Worm (Caenorhabditis elegans) whole organism, L3 larva: ENCODE data around the gene tkt-1.

Source experiments
- R02D3.7 ChIP-seq: fragments of 150-350 bp; optimal IDR thresholded peaks from 2 replicates; lab custom pipeline; 2014; ENCODE audit warnings: missing biosample characterization, missing genetic modification characterization
- ZK546.5 ChIP-seq: sonication (generic microtip); optimal IDR thresholded peaks from 2 replicates; lab custom pipeline; 2017; ENCODE audit warnings: missing biosample characterization, missing genetic modification characterization
- aly-2 ChIP-seq: fragments of 150-350 bp; optimal IDR thresholded peaks from 2 replicates; lab custom pipeline; 2014; ENCODE audit warnings: missing biosample characterization, missing genetic modification characterization
- ama-1 ChIP-seq: fragments of 150-350 bp; optimal IDR thresholded peaks from 2 replicates; lab custom pipeline; 2018
- ceh-28 ChIP-seq: fragments of 150-350 bp; optimal IDR thresholded peaks from 2 replicates; lab custom pipeline; 2014; ENCODE audit warnings: missing biosample characterization, missing genetic modification reagents, missing genetic modification characterization
- ceh-82 ChIP-seq: fragments of 150-350 bp; optimal IDR thresholded peaks from 2 replicates; lab custom pipeline; 2014; ENCODE audit warnings: missing biosample characterization, missing genetic modification characterization
- daf-12 ChIP-seq: fragments of 150-350 bp; optimal IDR thresholded peaks from 2 replicates; lab custom pipeline; 2014; ENCODE audit warnings: missing biosample characterization, missing genetic modification reagents, missing genetic modification characterization
- egl-27 ChIP-seq: sonication (generic microtip); optimal IDR thresholded peaks from 4 replicates; lab custom pipeline; 2017; ENCODE audit warnings: missing biosample characterization, missing genetic modification reagents, missing genetic modification characterization
- egl-5 ChIP-seq: fragments of 150-350 bp; optimal IDR thresholded peaks from 2 replicates; lab custom pipeline; 2017; ENCODE audit warnings: missing biosample characterization, missing genetic modification reagents, missing genetic modification characterization, inconsistent platforms
- elt-3 ChIP-seq, 3 experiments: fragments of 150-350 bp in 1 of 3; sonication (generic microtip) in 2 of 3; optimal IDR thresholded peaks; 2 replicates in 2 of 3; 4 replicates in 1 of 3; lab custom pipeline; 2014 to 2017; ENCODE audit warnings: missing biosample characterization in 3 of 3, missing genetic modification characterization in 3 of 3
- eor-1 ChIP-seq, 2 experiments: fragments of 150-350 bp; optimal IDR thresholded peaks; 2 replicates each; lab custom pipeline; 2014 to 2018; ENCODE audit warnings: missing biosample characterization in 2 of 2, missing genetic modification characterization in 2 of 2
- fkh-10 ChIP-seq: sonication (generic microtip); optimal IDR thresholded peaks from 2 replicates; lab custom pipeline; 2017; ENCODE audit warnings: missing biosample characterization, missing genetic modification reagents, missing genetic modification characterization
- fkh-2 ChIP-seq: fragments of 150-350 bp; optimal IDR thresholded peaks from 2 replicates; lab custom pipeline; 2014; ENCODE audit warnings: missing biosample characterization, missing genetic modification reagents, missing genetic modification characterization
- fos-1 ChIP-seq: fragments of 150-350 bp; optimal IDR thresholded peaks from 2 replicates; lab custom pipeline; 2014; ENCODE audit warnings: missing biosample characterization, missing genetic modification characterization
- hmg-11 ChIP-seq: sonication (generic microtip); optimal IDR thresholded peaks from 2 replicates; lab custom pipeline; 2016; ENCODE audit warnings: missing genetic modification characterization, missing compliant biosample characterization
- jun-1 ChIP-seq: fragments of 150-350 bp; optimal IDR thresholded peaks from 2 replicates; lab custom pipeline; 2014; ENCODE audit warnings: missing biosample characterization, missing genetic modification reagents, missing genetic modification characterization
- lin-15B ChIP-seq: fragments of 150-350 bp; optimal IDR thresholded peaks from 2 replicates; lab custom pipeline; 2014; ENCODE audit warnings: missing biosample characterization, missing genetic modification characterization
- lsy-12 ChIP-seq: sonication (generic microtip); optimal IDR thresholded peaks from 2 replicates; lab custom pipeline; 2016; ENCODE audit warnings: mild to moderate bottlenecking, missing genetic modification characterization, missing compliant biosample characterization
- mdl-1 ChIP-seq: fragments of 150-350 bp; optimal IDR thresholded peaks from 2 replicates; lab custom pipeline; 2014; ENCODE audit warnings: missing biosample characterization, missing genetic modification characterization
- mml-1 ChIP-seq: fragments of 150-350 bp; sonication (generic microtip); optimal IDR thresholded peaks from 3 replicates; lab custom pipeline; 2014; ENCODE audit warnings: missing biosample characterization, missing genetic modification characterization
- nhr-12 ChIP-seq: fragments of 150-350 bp; optimal IDR thresholded peaks from 2 replicates; lab custom pipeline; 2014; ENCODE audit warnings: missing biosample characterization, missing genetic modification characterization
- nhr-23 ChIP-seq: fragments of 150-350 bp; optimal IDR thresholded peaks from 2 replicates; lab custom pipeline; 2014; ENCODE audit warnings: missing biosample characterization, missing genetic modification reagents, missing genetic modification characterization
- nhr-237 ChIP-seq: fragments of 150-350 bp; optimal IDR thresholded peaks from 2 replicates; lab custom pipeline; 2014; ENCODE audit warnings: missing biosample characterization, missing genetic modification characterization
- nhr-25 ChIP-seq: sonication (generic microtip); optimal IDR thresholded peaks from 2 replicates; lab custom pipeline; 2017; ENCODE audit warnings: missing biosample characterization, missing genetic modification characterization
- nhr-28 ChIP-seq: fragments of 150-350 bp; optimal IDR thresholded peaks from 2 replicates; lab custom pipeline; 2014; ENCODE audit warnings: missing biosample characterization, missing genetic modification characterization
- nhr-43 ChIP-seq: sonication (generic microtip); optimal IDR thresholded peaks from 2 replicates; lab custom pipeline; 2016; ENCODE audit warnings: mild to moderate bottlenecking, missing genetic modification characterization, missing compliant biosample characterization; ENCODE audit not compliant: poor library complexity, severe bottlenecking
- nhr-67 ChIP-seq: fragments of 150-350 bp; optimal IDR thresholded peaks from 2 replicates; lab custom pipeline; 2014; ENCODE audit warnings: missing biosample characterization, missing genetic modification characterization
- nhr-76 ChIP-seq: fragments of 150-350 bp; sonication (generic microtip); optimal IDR thresholded peaks from 5 replicates; lab custom pipeline; 2014; ENCODE audit warnings: missing biosample characterization, missing genetic modification characterization
- nhr-77 ChIP-seq: fragments of 150-350 bp; optimal IDR thresholded peaks from 2 replicates; lab custom pipeline; 2014; ENCODE audit warnings: missing biosample characterization, missing genetic modification characterization
- pha-4 ChIP-seq: fragments of 150-350 bp; optimal IDR thresholded peaks from 2 replicates; lab custom pipeline; 2014; ENCODE audit warnings: missing biosample characterization, missing genetic modification reagents, missing genetic modification characterization
- pqm-1 ChIP-seq: fragments of 150-350 bp; optimal IDR thresholded peaks from 2 replicates; lab custom pipeline; 2017; ENCODE audit warnings: missing biosample characterization, missing genetic modification characterization, inconsistent platforms
- skn-1 ChIP-seq: fragments of 150-350 bp; optimal IDR thresholded peaks from 2 replicates; lab custom pipeline; 2014; ENCODE audit warnings: missing biosample characterization, missing genetic modification characterization
- snpc-4 ChIP-seq: fragments of 150-350 bp; optimal IDR thresholded peaks from 2 replicates; lab custom pipeline; 2014; ENCODE audit warnings: missing biosample characterization, missing genetic modification characterization
- tbx-2 ChIP-seq: sonication (generic microtip); optimal IDR thresholded peaks from 2 replicates; lab custom pipeline; 2016; ENCODE audit warnings: mild to moderate bottlenecking, missing genetic modification characterization, missing compliant biosample characterization
- unc-39 ChIP-seq: sonication (generic microtip); optimal IDR thresholded peaks from 4 replicates; lab custom pipeline; 2017; ENCODE audit warnings: missing biosample characterization, missing genetic modification characterization
- unc-62 ChIP-seq: fragments of 150-350 bp; sonication (generic microtip); optimal IDR thresholded peaks from 4 replicates; lab custom pipeline; 2014; ENCODE audit warnings: missing biosample characterization, missing genetic modification reagents, missing genetic modification characterization
- zag-1 ChIP-seq: fragments of 150-350 bp; optimal IDR thresholded peaks from 2 replicates; lab custom pipeline; 2014; ENCODE audit warnings: missing biosample characterization, missing genetic modification characterization
- ztf-11 ChIP-seq: fragments of 150-350 bp; optimal IDR thresholded peaks from 2 replicates; lab custom pipeline; 2014; ENCODE audit warnings: missing biosample characterization, missing genetic modification characterization

Gene tkt-1

ce11 chrIV:10285328-10285727 is 41.9 kb downstream of the tkt-1 start:
- no peak for TF ChIP-seq egl-5 (tag; lab: Kevin White, UChicago)

- no peak for TF ChIP-seq daf-12 (tag; lab: Kevin White, UChicago)
- TF ChIP-seq nhr-23 (tag; lab: Kevin White, UChicago) = no peak
- TF ChIP-seq mdl-1 (tag; lab: Kevin White, UChicago) = no peak
- TF ChIP-seq hmg-11 (tag; lab: Kevin White, UChicago) = no peak
- no peak for TF ChIP-seq snpc-4 (tag; lab: Kevin White, UChicago)
- no peak for TF ChIP-seq nhr-67 (tag; lab: Kevin White, UChicago)
- no peak for TF ChIP-seq nhr-25 (tag; lab: Kevin White, UChicago)
- no peak for TF ChIP-seq ceh-82 (tag; lab: Kevin White, UChicago)
- no peak for TF ChIP-seq ceh-28 (tag; lab: Kevin White, UChicago)
- no peak for TF ChIP-seq unc-39 (tag; lab: Kevin White, UChicago)
Measured at ce11 chrIV:10286655-10287054, 43.2 kb downstream of the tkt-1 start, which contains the start of gene ebax-1. Gene ebax-1, plus strand, starts transcription at chrIV:10286955.

- TF ChIP-seq pqm-1 (tag; lab: Kevin White, UChicago) (no peak), mml-1 (tag; lab: Kevin White, UChicago) (no peak), fkh-2 (tag; lab: Kevin White, UChicago) (no peak), jun-1 (tag; lab: Kevin White, UChicago) (no peak), nhr-43 (no peak), ztf-11 (tag; lab: Kevin White, UChicago) (no peak), nhr-237 (tag; lab: Kevin White, UChicago) (no peak), nhr-76 (tag; lab: Kevin White, UChicago) (no peak), tbx-2 (tag; lab: Kevin White, UChicago) (no peak), nhr-12 (tag; lab: Kevin White, UChicago) (no peak), fkh-10 (GFP tag; lab: Kevin White, UChicago) (no peak), skn-1 (tag; lab: Kevin White, UChicago) (no peak), nhr-67 (tag; lab: Kevin White, UChicago) (no peak), aly-2 (tag; lab: Kevin White, UChicago) (no peak), zag-1 (tag; lab: Kevin White, UChicago) (no peak), daf-12 (tag; lab: Kevin White, UChicago) (no peak), pha-4 (tag; lab: Kevin White, UChicago) (no peak), nhr-77 (tag; lab: Kevin White, UChicago) (no peak), egl-27 (no peak)
Measured at ce11 chrIV:10288575-10288974, 45.2 kb downstream of the tkt-1 start.

ce11 chrIV:10294030-10294429 is 50.6 kb downstream of the tkt-1 start, which contains the start of gene R09E10.6:
Gene R09E10.6, minus strand, starts transcription at chrIV:10294130.
- TF ChIP-seq ceh-28 (tag; lab: Kevin White, UChicago) = no peak
- TF ChIP-seq unc-62 (GFP tag; lab: Kevin White, UChicago) = no peak
- TF ChIP-seq ceh-82 (tag; lab: Kevin White, UChicago) = no peak
- TF ChIP-seq nhr-28 (tag; lab: Kevin White, UChicago) = no peak
- TF ChIP-seq lin-15B (tag; lab: Kevin White, UChicago) = no peak
- TF ChIP-seq fkh-2 (tag; lab: Kevin White, UChicago) = no peak
- TF ChIP-seq fkh-10 (GFP tag; lab: Kevin White, UChicago) = no peak
- TF ChIP-seq lsy-12 (tag; lab: Kevin White, UChicago) = no peak
- TF ChIP-seq nhr-77 (tag; lab: Kevin White, UChicago) = no peak

ce11 chrIV:10295084-10295483 is 51.7 kb downstream of the tkt-1 start, which contains the start of gene R09E10.13:
Gene R09E10.13, minus strand, starts transcription at chrIV:10295144.
- TF ChIP-seq ama-1 (lab: Kevin White, UChicago) (no peak), fos-1 (tag; lab: Kevin White, UChicago) (no peak), R02D3.7 (tag; lab: Kevin White, UChicago) (no peak), nhr-25 (tag; lab: Kevin White, UChicago) (peak; percentile 79), tbx-2 (tag; lab: Kevin White, UChicago) (no peak), snpc-4 (tag; lab: Kevin White, UChicago) (no peak), nhr-76 (tag; lab: Kevin White, UChicago) (no peak), eor-1 (tag; optimal IDR thresholded peaks at IDR 0.05; lab: Kevin White, UChicago) (no peak), unc-39 (tag; lab: Kevin White, UChicago) (no peak), nhr-23 (tag; lab: Kevin White, UChicago) (peak; percentile 2), nhr-43 (peak; percentile 71), nhr-12 (tag; lab: Kevin White, UChicago) (no peak), pha-4 (tag; lab: Kevin White, UChicago) (no peak), ceh-82 (tag; lab: Kevin White, UChicago) (no peak), ZK546.5 (tag; lab: Kevin White, UChicago) (no peak), pqm-1 (tag; lab: Kevin White, UChicago) (no peak), elt-3 (tag; optimal IDR thresholded peaks at IDR 0.05; lab: Kevin White, UChicago) (no peak)
